Worm (Caenorhabditis elegans) whole organism, early embryonic: ENCODE data around the gene Y69H2.15.

Experiments used
- B0310.2 ChIP-seq: sonication (generic microtip); optimal IDR thresholded peaks from 2 replicates; lab custom pipeline; 2016; ENCODE audit warnings: mild to moderate bottlenecking, missing genetic modification characterization, missing compliant biosample characterization
- F13C5.2 ChIP-seq: sonication (generic microtip); optimal IDR thresholded peaks from 2 replicates; lab custom pipeline; 2017; ENCODE audit warnings: mild to moderate bottlenecking, missing genetic modification characterization, inconsistent platforms, missing compliant biosample characterization
- aly-1 ChIP-seq: sonication (generic microtip); optimal IDR thresholded peaks from 2 replicates; lab custom pipeline; 2016; ENCODE audit warnings: missing genetic modification characterization, missing compliant biosample characterization
- ama-1 ChIP-seq: fragments of 150-350 bp; optimal IDR thresholded peaks from 2 replicates; lab custom pipeline; 2014
- ceh-13 ChIP-seq: fragments of 200-800 bp; sonication (Bioruptor generic); optimal IDR thresholded peaks from 2 replicates; lab custom pipeline; 2018; ENCODE audit warnings: mild to moderate bottlenecking, missing genetic modification characterization, missing compliant biosample characterization
- ceh-36 ChIP-seq: sonication (generic microtip); optimal IDR thresholded peaks from 2 replicates; lab custom pipeline; 2016; ENCODE audit warnings: missing genetic modification characterization, inconsistent platforms, missing compliant biosample characterization
- ets-7 ChIP-seq: sonication (generic microtip); optimal IDR thresholded peaks from 2 replicates; lab custom pipeline; 2016; ENCODE audit warnings: missing genotype, missing genetic modification characterization, missing compliant biosample characterization
- flt-1 ChIP-seq: fragments of 200-800 bp; sonication (Bioruptor generic); IDR thresholded peaks from 2 replicates; pipeline ENCODE4 v1.3.6; 2022; ENCODE audit warnings: missing genetic modification characterization, missing compliant biosample characterization
- hmbx-1 ChIP-seq: sonication (generic microtip); optimal IDR thresholded peaks from 2 replicates; lab custom pipeline; 2016; ENCODE audit warnings: mild to moderate bottlenecking, missing genetic modification characterization, missing compliant biosample characterization
- hmg-4 ChIP-seq: fragments of 200-800 bp; sonication (Bioruptor generic); optimal IDR thresholded peaks from 2 replicates; lab custom pipeline; 2018; ENCODE audit warnings: mild to moderate bottlenecking, missing genetic modification characterization, missing compliant biosample characterization
- hnd-1 ChIP-seq: sonication (generic microtip); optimal IDR thresholded peaks from 2 replicates; lab custom pipeline; 2016; ENCODE audit warnings: missing genetic modification characterization, missing compliant biosample characterization
- pes-1 ChIP-seq: fragments of 200-800 bp; sonication (Bioruptor generic); IDR thresholded peaks from 2 replicates; pipeline ENCODE4 v1.3.6; 2022; ENCODE audit warnings: missing genetic modification reagents, missing genetic modification characterization, missing compliant biosample characterization
- scrt-1 ChIP-seq: fragments of 200-800 bp; sonication (Bioruptor generic); IDR thresholded peaks from 2 replicates; pipeline ENCODE4 v1.3.6; 2022; ENCODE audit warnings: missing genetic modification characterization, missing compliant biosample characterization
- sea-1 ChIP-seq: fragments of 200-800 bp; sonication (Bioruptor generic); conservative IDR thresholded peaks from 2 replicates; pipeline ENCODE4 v1.3.6; 2022; ENCODE audit warnings: missing genetic modification characterization, missing compliant biosample characterization
- tbx-11 ChIP-seq: fragments of 200-800 bp; sonication (Bioruptor generic); IDR thresholded peaks from 2 replicates; pipeline ENCODE4 v1.3.6; 2022; ENCODE audit warnings: missing genetic modification characterization, missing compliant biosample characterization
- tbx-37 ChIP-seq: fragments of 200-800 bp; sonication (Bioruptor generic); conservative IDR thresholded peaks from 2 replicates; pipeline ENCODE4 v1.3.6; 2022; ENCODE audit warnings: missing genetic modification reagents, missing genetic modification characterization, missing compliant biosample characterization
- tra-4 ChIP-seq: sonication (generic microtip); optimal IDR thresholded peaks from 2 replicates; lab custom pipeline; 2017; ENCODE audit warnings: missing genetic modification characterization, missing compliant biosample characterization

The Y69H2.15 gene

ce11 chrV:18614498-18614897 lies 12.2 kb downstream of the Y69H2.15 start:
- TF ChIP-seq F13C5.2 (no peak), ama-1 (lab: Kevin White, UChicago) (no peak), tbx-37 (no peak), ceh-13 (GFP tag; lab: Kevin White, UChicago) (no peak), ets-7 (tag; lab: Kevin White, UChicago) (no peak), hnd-1 (tag; lab: Kevin White, UChicago) (no peak)

ce11 chrV:18613164-18613563 lies 13.5 kb downstream of the Y69H2.15 start:
- TF ChIP-seq aly-1 (tag; lab: Kevin White, UChicago) = no peak
- TF ChIP-seq ceh-36 (tag; lab: Kevin White, UChicago) = peak; percentile 96
- no peak for TF ChIP-seq ceh-13 (GFP tag; lab: Kevin White, UChicago)

- TF ChIP-seq ets-7 (tag; lab: Kevin White, UChicago) (no peak), hmbx-1 (tag; lab: Kevin White, UChicago) (no peak), tra-4 (no peak), sea-1 (no peak), scrt-1 (no peak), tbx-11 (GFP tag; lab: Robert Waterston, UW) (no peak), pes-1 (GFP tag; lab: Robert Waterston, UW) (no peak), flt-1 (GFP tag; lab: Robert Waterston, UW) (no peak), tbx-37 (no peak), F13C5.2 (no peak), ceh-36 (tag; lab: Kevin White, UChicago) (no peak), hnd-1 (tag; lab: Kevin White, UChicago) (no peak), aly-1 (tag; lab: Kevin White, UChicago) (no peak), ama-1 (lab: Kevin White, UChicago) (no peak), hmg-4 (GFP tag; lab: Kevin White, UChicago) (no peak), ceh-13 (GFP tag; lab: Kevin White, UChicago) (no peak), B0310.2 (no peak)
Measured at ce11 chrV:18605510-18605909, 21.2 kb downstream of the Y69H2.15 start.

- peak; percentile 83 for TF ChIP-seq ceh-36 (tag; lab: Kevin White, UChicago)
- TF ChIP-seq hnd-1 (tag; lab: Kevin White, UChicago) = no peak
Measured at ce11 chrV:18597779-18598178, 28.9 kb downstream of the Y69H2.15 start.

ce11 chrV:18596240-18596639 lies 30.4 kb downstream of the Y69H2.15 start:
- TF ChIP-seq pes-1 (GFP tag; lab: Robert Waterston, UW) (no peak), ets-7 (tag; lab: Kevin White, UChicago) (no peak), aly-1 (tag; lab: Kevin White, UChicago) (no peak), hnd-1 (tag; lab: Kevin White, UChicago) (no peak), hmg-4 (GFP tag; lab: Kevin White, UChicago) (no peak), tbx-37 (no peak), sea-1 (no peak), ceh-13 (GFP tag; lab: Kevin White, UChicago) (no peak), F13C5.2 (no peak), tra-4 (no peak), hmbx-1 (tag; lab: Kevin White, UChicago) (no peak), scrt-1 (no peak), flt-1 (GFP tag; lab: Robert Waterston, UW) (no peak), tbx-11 (GFP tag; lab: Robert Waterston, UW) (no peak), ceh-36 (tag; lab: Kevin White, UChicago) (no peak), ama-1 (lab: Kevin White, UChicago) (no peak), B0310.2 (no peak)

- TF ChIP-seq ceh-13 (GFP tag; lab: Kevin White, UChicago) (no peak), flt-1 (GFP tag; lab: Robert Waterston, UW) (no peak), hnd-1 (tag; lab: Kevin White, UChicago) (no peak), aly-1 (tag; lab: Kevin White, UChicago) (no peak)
Measured at ce11 chrV:18592448-18592847, 34.2 kb downstream of the Y69H2.15 start, which contains the start of gene grdn-1. TSS of gene grdn-1 (plus strand) at chrV:18592748.

- TF ChIP-seq hmg-4 (GFP tag; lab: Kevin White, UChicago) = peak; percentile 33
- TF ChIP-seq F13C5.2 = peak; percentile 7
- no peak for TF ChIP-seq hmbx-1 (tag; lab: Kevin White, UChicago)
Measured at ce11 chrV:18589585-18589984, 37.1 kb downstream of the Y69H2.15 start.

- TF ChIP-seq aly-1 (tag; lab: Kevin White, UChicago) = no peak
- peak; percentile 90 for TF ChIP-seq ceh-36 (tag; lab: Kevin White, UChicago)
- no peak for TF ChIP-seq B0310.2
- TF ChIP-seq ceh-13 (GFP tag; lab: Kevin White, UChicago) = no peak
- no peak for TF ChIP-seq F13C5.2
- TF ChIP-seq pes-1 (GFP tag; lab: Robert Waterston, UW) = no peak
- no peak for TF ChIP-seq scrt-1
Measured at ce11 chrV:18587936-18588335, 38.7 kb downstream of the Y69H2.15 start.

- TF ChIP-seq aly-1 (tag; lab: Kevin White, UChicago) = no peak
- no peak for TF ChIP-seq B0310.2
- no peak for TF ChIP-seq tbx-11 (GFP tag; lab: Robert Waterston, UW)
- no peak for TF ChIP-seq ets-7 (tag; lab: Kevin White, UChicago)
- no peak for TF ChIP-seq ceh-13 (GFP tag; lab: Kevin White, UChicago)
- no peak for TF ChIP-seq ceh-36 (tag; lab: Kevin White, UChicago)
- no peak for TF ChIP-seq scrt-1
- TF ChIP-seq hnd-1 (tag; lab: Kevin White, UChicago) = no peak
- TF ChIP-seq tbx-37 = no peak
- TF ChIP-seq pes-1 (GFP tag; lab: Robert Waterston, UW) = no peak
Measured at ce11 chrV:18586954-18587353, 39.7 kb downstream of the Y69H2.15 start.
